Worm (Caenorhabditis elegans) whole organism, L1 larva: ENCODE measurements around the gene K12H6.6.

Experiments
- C04F5.9 ChIP-seq: sonication (generic microtip); optimal IDR thresholded peaks from 2 replicates; lab custom pipeline; 2016; ENCODE audit warnings: missing genetic modification characterization, missing compliant biosample characterization
- C16A3.4 ChIP-seq: fragments of 150-350 bp; optimal IDR thresholded peaks from 2 replicates; lab custom pipeline; 2014; ENCODE audit warnings: missing biosample characterization, missing genetic modification characterization
- Y116A8C.19 ChIP-seq: sonication (generic microtip); optimal IDR thresholded peaks from 2 replicates; lab custom pipeline; 2016; ENCODE audit warnings: missing compliant biosample characterization, missing genetic modification characterization, borderline replicate concordance
- aha-1 ChIP-seq: fragments of 150-350 bp; optimal IDR thresholded peaks from 2 replicates; lab custom pipeline; 2014; ENCODE audit warnings: missing biosample characterization, missing genetic modification characterization
- alr-1 ChIP-seq: fragments of 200-800 bp; sonication (Bioruptor generic); optimal IDR thresholded peaks from 2 replicates; lab custom pipeline; 2018; ENCODE audit warnings: borderline replicate concordance, mild to moderate bottlenecking, missing genetic modification characterization, missing compliant biosample characterization
- ama-1 ChIP-seq: fragments of 150-350 bp; optimal IDR thresholded peaks from 2 replicates; lab custom pipeline; 2014
- blmp-1 ChIP-seq: fragments of 150-350 bp; optimal IDR thresholded peaks from 2 replicates; lab custom pipeline; 2014; ENCODE audit warnings: missing biosample characterization, missing genetic modification characterization
- ceh-63 ChIP-seq: fragments of 200-800 bp; sonication (Bioruptor generic); optimal IDR thresholded peaks from 2 replicates; lab custom pipeline; 2018; ENCODE audit warnings: mild to moderate bottlenecking, missing genetic modification characterization, missing compliant biosample characterization
- ceh-8 ChIP-seq: fragments of 200-800 bp; sonication (Bioruptor generic); optimal IDR thresholded peaks from 2 replicates; lab custom pipeline; 2018; ENCODE audit warnings: mild to moderate bottlenecking, missing genetic modification characterization, moderate library complexity, missing compliant biosample characterization
- ceh-82 ChIP-seq, 3 experiments: fragments of 150-350 bp in 1 of 3; sonication (generic microtip) in 2 of 3; optimal IDR thresholded peaks; 2 replicates each; lab custom pipeline; 2014 to 2017; ENCODE audit warnings: missing biosample characterization in 3 of 3, missing genetic modification characterization in 3 of 3
- ceh-90 ChIP-seq: sonication (generic microtip); optimal IDR thresholded peaks from 2 replicates; lab custom pipeline; 2016; ENCODE audit warnings: missing genetic modification characterization, missing compliant biosample characterization
- dpl-1 ChIP-seq, 3 experiments: fragments of 150-350 bp in 2 of 3; sonication (generic microtip) in 1 of 3; optimal IDR thresholded peaks; 2 replicates each; lab custom pipeline; 2014 to 2017; ENCODE audit warnings: missing biosample characterization in 3 of 3, missing genetic modification characterization in 3 of 3, missing genetic modification reagents in 3 of 3
- dsc-1 ChIP-seq: sonication (generic microtip); optimal IDR thresholded peaks from 2 replicates; lab custom pipeline; 2016; ENCODE audit warnings: mild to moderate bottlenecking, missing genetic modification characterization, missing compliant biosample characterization
- efl-1 ChIP-seq, 4 experiments: fragments of 150-350 bp; optimal IDR thresholded peaks in 3 of 4; peaks in 1 of 4; 1 replicate in 1 of 4; 2 replicates in 3 of 4; lab custom pipeline; 2014; ENCODE audit warnings: missing biosample characterization in 2 of 4, missing genetic modification characterization in 2 of 4, missing genetic modification reagents in 2 of 4
- egl-13 ChIP-seq: sonication (generic microtip); optimal IDR thresholded peaks from 2 replicates; lab custom pipeline; 2016; ENCODE audit warnings: missing genotype, missing genetic modification reagents, missing genetic modification characterization, missing compliant biosample characterization
- egl-27 ChIP-seq, 2 experiments: fragments of 150-350 bp in 1 of 2; sonication (generic microtip); optimal IDR thresholded peaks; 3 replicates each; lab custom pipeline; 2017 to 2018; ENCODE audit warnings: missing biosample characterization in 2 of 2, missing genetic modification characterization in 2 of 2, missing genetic modification reagents in 2 of 2
- ets-5 ChIP-seq: fragments of 200-800 bp; sonication (Bioruptor generic); IDR thresholded peaks from 2 replicates; pipeline ENCODE4 v1.3.6; 2022; ENCODE audit warnings: missing genetic modification characterization, missing compliant biosample characterization
- fkh-10 ChIP-seq: sonication (generic microtip); optimal IDR thresholded peaks from 2 replicates; lab custom pipeline; 2017; ENCODE audit warnings: missing biosample characterization, missing genetic modification reagents, missing genetic modification characterization
- fos-1 ChIP-seq: fragments of 150-350 bp; optimal IDR thresholded peaks from 2 replicates; lab custom pipeline; 2014; ENCODE audit warnings: missing biosample characterization, missing genetic modification characterization
- hlh-4 ChIP-seq: sonication (generic microtip); optimal IDR thresholded peaks from 2 replicates; lab custom pipeline; 2016; ENCODE audit warnings: mild to moderate bottlenecking, missing genetic modification characterization, missing compliant biosample characterization
- hpl-2 ChIP-seq: fragments of 150-350 bp; optimal IDR thresholded peaks from 2 replicates; lab custom pipeline; 2014; ENCODE audit warnings: missing biosample characterization, missing genetic modification reagents, missing genetic modification characterization
- isw-1 ChIP-seq: fragments of 200-800 bp; sonication (Bioruptor generic); IDR thresholded peaks from 2 replicates; pipeline ENCODE4 v1.3.6; 2022; ENCODE audit warnings: missing genetic modification characterization, missing compliant biosample characterization
- lin-13 ChIP-seq: fragments of 150-350 bp; optimal IDR thresholded peaks from 2 replicates; lab custom pipeline; 2014; ENCODE audit warnings: missing biosample characterization, missing genetic modification reagents, missing genetic modification characterization
- lin-14 ChIP-seq: fragments of 200-800 bp; sonication (Bioruptor generic); optimal IDR thresholded peaks from 2 replicates; lab custom pipeline; 2018; ENCODE audit warnings: mild to moderate bottlenecking, missing genetic modification characterization, moderate library complexity, missing compliant biosample characterization
- lin-15B ChIP-seq: fragments of 150-350 bp; sonication (generic microtip); optimal IDR thresholded peaks from 3 replicates; lab custom pipeline; 2014; ENCODE audit warnings: missing biosample characterization, missing genetic modification characterization
- lin-35 ChIP-seq, 2 experiments: fragments of 150-350 bp; optimal IDR thresholded peaks; 2 replicates each; lab custom pipeline; 2014; ENCODE audit warnings: missing biosample characterization in 2 of 2, missing genetic modification characterization in 2 of 2, missing genetic modification reagents in 2 of 2
- lir-3 ChIP-seq: sonication (generic microtip); optimal IDR thresholded peaks from 2 replicates; lab custom pipeline; 2016; ENCODE audit warnings: mild to moderate bottlenecking, missing genetic modification characterization, moderate library complexity, missing compliant biosample characterization; ENCODE audit not compliant: poor library complexity
- lsy-2 ChIP-seq, 2 experiments: fragments of 150-350 bp; optimal IDR thresholded peaks; 2 replicates each; lab custom pipeline; 2014; ENCODE audit warnings: missing biosample characterization in 2 of 2, missing genetic modification characterization in 2 of 2
- mdl-1 ChIP-seq, 2 experiments: fragments of 150-350 bp; optimal IDR thresholded peaks; 2 replicates each; lab custom pipeline; 2014 to 2017; ENCODE audit warnings: missing biosample characterization in 2 of 2, missing genetic modification characterization in 2 of 2, inconsistent platforms in 1 of 2
- mef-2 ChIP-seq: fragments of 150-350 bp; optimal IDR thresholded peaks from 2 replicates; lab custom pipeline; 2014; ENCODE audit warnings: missing biosample characterization, missing genetic modification characterization
- nhr-28 ChIP-seq: fragments of 150-350 bp; optimal IDR thresholded peaks from 2 replicates; lab custom pipeline; 2014; ENCODE audit warnings: missing biosample characterization, missing genetic modification characterization
- nhr-71 ChIP-seq: sonication (generic microtip); optimal IDR thresholded peaks from 2 replicates; lab custom pipeline; 2016; ENCODE audit warnings: mild to moderate bottlenecking, missing genetic modification characterization, moderate library complexity, missing compliant biosample characterization
- nhr-84 ChIP-seq: sonication (generic microtip); optimal IDR thresholded peaks from 2 replicates; lab custom pipeline; 2017; ENCODE audit warnings: missing biosample characterization, missing genetic modification characterization
- nhr-85 ChIP-seq: sonication (generic microtip); peaks from one replicate; lab custom pipeline; 2016; ENCODE audit warnings: missing genetic modification characterization, inconsistent platforms, missing compliant biosample characterization
- nhr-90 ChIP-seq: sonication (generic microtip); optimal IDR thresholded peaks from 2 replicates; lab custom pipeline; 2016; ENCODE audit warnings: mild to moderate bottlenecking, missing genetic modification characterization, missing compliant biosample characterization; ENCODE audit not compliant: poor library complexity
- pqm-1 ChIP-seq: sonication (generic microtip); optimal IDR thresholded peaks from 3 replicates; lab custom pipeline; 2017; ENCODE audit warnings: missing biosample characterization, missing genetic modification characterization
- skn-1 ChIP-seq: fragments of 150-350 bp; optimal IDR thresholded peaks from 2 replicates; lab custom pipeline; 2014; ENCODE audit warnings: missing biosample characterization, missing genetic modification characterization
- snu-23 ChIP-seq: sonication (generic microtip); optimal IDR thresholded peaks from 2 replicates; lab custom pipeline; 2016; ENCODE audit warnings: missing genetic modification characterization, missing compliant biosample characterization
- swsn-7 ChIP-seq: sonication (generic microtip); optimal IDR thresholded peaks from 2 replicates; lab custom pipeline; 2016; ENCODE audit warnings: missing genetic modification characterization, missing compliant biosample characterization
- tbx-2 ChIP-seq: sonication (generic microtip); optimal IDR thresholded peaks from 2 replicates; lab custom pipeline; 2016; ENCODE audit warnings: missing genetic modification characterization, missing compliant biosample characterization
- unc-130 ChIP-seq: fragments of 150-350 bp; optimal IDR thresholded peaks from 2 replicates; lab custom pipeline; 2017; ENCODE audit warnings: missing biosample characterization, missing genetic modification characterization, inconsistent platforms
- unc-62 ChIP-seq: fragments of 150-350 bp; optimal IDR thresholded peaks from 2 replicates; lab custom pipeline; 2014; ENCODE audit warnings: missing biosample characterization, missing genetic modification reagents, missing genetic modification characterization
- vab-15 ChIP-seq: sonication (generic microtip); optimal IDR thresholded peaks from 2 replicates; lab custom pipeline; 2017; ENCODE audit warnings: missing genotype, mild to moderate bottlenecking, missing genetic modification characterization, missing compliant biosample characterization
- xbp-1 ChIP-seq: sonication (generic microtip); optimal IDR thresholded peaks from 2 replicates; lab custom pipeline; 2016; ENCODE audit warnings: missing genetic modification characterization, missing compliant biosample characterization
- zip-4 ChIP-seq: fragments of 200-800 bp; sonication (Bioruptor generic); optimal IDR thresholded peaks from 2 replicates; lab custom pipeline; 2018; ENCODE audit warnings: mild to moderate bottlenecking, missing genetic modification characterization, moderate library complexity, missing compliant biosample characterization
- ztf-11 ChIP-seq, 2 experiments: sonication (generic microtip); optimal IDR thresholded peaks; 2 replicates each; lab custom pipeline; 2016 to 2017; ENCODE audit warnings: missing genetic modification characterization in 2 of 2, missing biosample characterization in 1 of 2, missing compliant biosample characterization in 1 of 2
- ztf-4 ChIP-seq: fragments of 150-350 bp; optimal IDR thresholded peaks from 2 replicates; lab custom pipeline; 2014; ENCODE audit warnings: missing biosample characterization, missing genetic modification characterization

K12H6.6 gene

DNA sequence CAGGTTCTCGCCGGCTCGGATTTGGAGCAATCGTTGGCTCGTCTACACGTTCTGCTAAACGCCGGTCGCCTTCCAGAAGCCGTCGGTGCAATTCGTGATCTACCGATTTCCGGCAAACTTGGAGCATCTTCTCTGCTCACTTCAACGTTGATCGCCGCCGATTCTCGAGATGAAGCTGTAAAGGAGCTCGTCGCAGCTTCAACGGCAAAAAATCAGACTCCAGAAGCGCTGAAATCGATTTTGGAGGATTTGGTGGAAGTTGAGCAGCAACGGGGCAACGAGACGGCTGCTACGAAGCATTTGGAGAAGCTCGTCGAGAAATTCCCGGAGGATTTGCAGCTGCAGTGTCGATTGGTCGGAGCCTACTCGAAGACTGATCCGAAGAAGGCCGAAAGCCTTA, 39.3 kb downstream of the K12H6.6 start:
- TF ChIP-seq blmp-1 (tag; lab: Kevin White, UChicago) (no peak), nhr-84 (tag; lab: Kevin White, UChicago) (no peak), fkh-10 (GFP tag; lab: Kevin White, UChicago) (no peak), ama-1 (no peak), nhr-28 (no peak), ceh-82 (tag; optimal IDR thresholded peaks at IDR 0.05; lab: Kevin White, UChicago) (no peak), unc-62 (GFP tag; lab: Kevin White, UChicago) (no peak), nhr-71 (tag; lab: Kevin White, UChicago) (no peak)

DNA sequence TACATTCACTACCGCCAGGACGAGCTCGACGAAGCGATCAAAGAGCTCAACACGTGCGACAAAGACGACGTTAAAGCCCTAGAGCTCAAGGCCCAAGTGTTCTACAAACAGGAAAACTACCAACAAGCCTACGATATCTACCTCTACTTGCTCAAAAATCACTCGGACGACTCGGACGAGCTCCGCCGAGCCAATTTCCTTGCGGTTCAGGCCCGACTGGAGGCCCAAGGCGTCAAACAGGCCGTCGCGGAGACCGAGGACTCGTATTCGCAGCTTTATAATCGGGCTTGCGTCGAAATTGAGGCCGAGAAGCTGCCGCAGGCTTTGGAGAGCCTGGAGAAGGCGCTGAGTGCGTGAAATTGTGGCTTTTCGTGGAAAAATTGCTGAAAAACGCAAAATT, 43.2 kb downstream of the K12H6.6 start:
- TF ChIP-seq ceh-63 (GFP tag; lab: Kevin White, UChicago) (no peak), skn-1 (tag; lab: Kevin White, UChicago) (no peak), dsc-1 (tag; lab: Kevin White, UChicago) (no peak), ceh-8 (no peak), vab-15 (tag; lab: Kevin White, UChicago) (no peak), alr-1 (tag; lab: Kevin White, UChicago) (no peak), ceh-82 (tag; optimal IDR thresholded peaks at IDR 0.05; lab: Kevin White, UChicago) (no peak), mdl-1 (tag; optimal IDR thresholded peaks at IDR 0.05; lab: Kevin White, UChicago) (no peak), pqm-1 (tag; lab: Kevin White, UChicago) (no peak), nhr-71 (tag; lab: Kevin White, UChicago) (no peak), nhr-84 (tag; lab: Kevin White, UChicago) (no peak), nhr-90 (no peak), egl-13 (tag; lab: Kevin White, UChicago) (no peak)

DNA sequence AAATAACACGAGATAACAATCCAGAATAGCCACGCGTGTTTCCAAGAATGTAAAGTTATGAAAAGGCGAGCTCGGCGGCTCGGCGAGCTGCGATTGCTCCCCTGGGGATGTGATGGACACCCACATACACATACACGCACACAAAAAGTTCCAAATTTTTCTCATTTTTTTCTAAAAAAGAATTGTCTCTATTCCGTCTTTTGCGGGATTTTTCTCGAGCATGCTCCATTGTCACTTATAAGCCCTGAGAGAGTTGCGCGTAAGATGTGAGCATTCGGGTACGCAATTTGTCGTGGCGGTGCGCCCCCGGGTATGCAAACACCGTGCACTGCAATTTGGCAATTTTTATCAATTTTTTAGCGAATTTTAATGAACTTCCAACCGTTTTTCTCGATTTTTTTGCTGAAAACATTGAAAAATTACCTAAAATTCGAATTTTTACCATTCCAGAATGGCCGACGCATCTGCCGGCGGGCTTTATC, 44.0 kb downstream of the K12H6.6 start, which contains the start of the genes F08D12.12 and srpa-72:
TSS of gene F08D12.12 (minus strand) at position 51 of the 482 bp plus-strand sequence.
TSS of gene srpa-72 (plus strand) at position 451 of the 482 bp plus-strand sequence.
- TF ChIP-seq ceh-8 (no peak), tbx-2 (tag; lab: Kevin White, UChicago) (no peak), efl-1 (optimal IDR thresholded peaks at IDR 0.05; lab: Kevin White, UChicago) (peak; percentile 56 to 60), efl-1 (GFP tag; optimal IDR thresholded peaks at IDR 0.05 in 1 of 2; lab: Kevin White, UChicago) (peak; percentile 53 to 95), lir-3 (tag; lab: Kevin White, UChicago) (no peak), hlh-4 (tag; lab: Kevin White, UChicago) (no peak), C16A3.4 (tag; lab: Kevin White, UChicago) (peak; percentile 42), fkh-10 (GFP tag; lab: Kevin White, UChicago) (no peak), Y116A8C.19 (tag; lab: Kevin White, UChicago) (no peak), unc-130 (peak; percentile 64), nhr-84 (tag; lab: Kevin White, UChicago) (no peak), lsy-2 (tag; optimal IDR thresholded peaks at IDR 0.05; lab: Kevin White, UChicago) (peak; percentile 36 to 63), aha-1 (no peak), hpl-2 (no peak), snu-23 (peak; percentile 48), mef-2 (tag; lab: Kevin White, UChicago) (no peak), ets-5 (GFP tag; lab: Robert Waterston, UW) (no peak), lin-15B (tag; lab: Kevin White, UChicago) (peak; percentile 15), lin-14 (peak; percentile 57), swsn-7 (peak; percentile 10), egl-27 (tag; optimal IDR thresholded peaks at IDR 0.05; lab: Kevin White, UChicago) (no peak), lin-35 (GFP tag; optimal IDR thresholded peaks at IDR 0.05; lab: Kevin White, UChicago) (peak; percentile 29 to 61), ztf-4 (tag; lab: Kevin White, UChicago) (no peak), isw-1 (GFP tag; lab: Robert Waterston, UW) (peak; percentile 18; the same call in 1 of the 2 replicates), xbp-1 (tag; lab: Kevin White, UChicago) (peak; percentile 27), dpl-1 (GFP tag; optimal IDR thresholded peaks at IDR 0.05; lab: Kevin White, UChicago) (peak; percentile 23 to 57 (median 57)), lin-13 (GFP tag; lab: Kevin White, UChicago) (peak; percentile 27), ztf-11 (tag; optimal IDR thresholded peaks at IDR 0.05; lab: Kevin White, UChicago) (no peak), zip-4 (GFP tag; lab: Kevin White, UChicago) (no peak), blmp-1 (tag; lab: Kevin White, UChicago) (no peak), ceh-82 (tag; optimal IDR thresholded peaks at IDR 0.05; lab: Kevin White, UChicago) (peak in 2 of 3 experiments; percentile 27 to 41), nhr-90 (no peak), fos-1 (tag; lab: Kevin White, UChicago) (no peak), vab-15 (tag; lab: Kevin White, UChicago) (peak; percentile 26), nhr-85 (tag; lab: Kevin White, UChicago) (no peak), C04F5.9 (tag; lab: Kevin White, UChicago) (no peak), ceh-90 (no peak)
